Worm (Caenorhabditis elegans): ENCODE results near the gene mxl-1.

ce11 chrV:11279564-11279963, 34.9 kb downstream of the mxl-1 start:
- no peak for TF ChIP-seq tab-1 (GFP tag; IDR thresholded peaks at IDR 0.05)
- TF ChIP-seq ref-1 (GFP tag; conservative IDR thresholded peaks at IDR 0.05) = no peak
- no peak for TF ChIP-seq med-1 (GFP tag; optimal IDR thresholded peaks at IDR 0.05; ENCODE audit: insufficient read depth)
- TF ChIP-seq flt-1 (GFP tag; IDR thresholded peaks at IDR 0.05) = no peak
- no peak for TF ChIP-seq klf-2 (GFP tag; conservative IDR thresholded peaks at IDR 0.05)
- no peak for TF ChIP-seq ztf-29 (GFP tag; IDR thresholded peaks at IDR 0.05)

All from whole organism, midembryonic.